Fruit fly (Drosophila melanogaster) whole organism, embryonic: ENCODE data around the gene CG17959.
A peak's percentile ranks its signal among the peaks of the same experiment; 100 is the strongest.

Source experiments
- CG2129 ChIP-seq: fragments of 200-800 bp; sonication (Bioruptor generic); IDR thresholded peaks from 2 replicates; pipeline ENCODE4 v1.3.6; 2022; ENCODE audit warnings: missing biosample characterization, missing genetic modification characterization; ENCODE audit not compliant: partially characterized antibody
- CG33557 ChIP-seq: fragments of 200-800 bp; sonication (Bioruptor generic); optimal IDR thresholded peaks from 2 replicates; lab custom pipeline; 2019; ENCODE audit warnings: missing biosample characterization, mild to moderate bottlenecking, missing genetic modification characterization, moderate library complexity
- Hr78 ChIP-seq, 2 experiments: fragments of 200-800 bp in 1 of 2; fragments of >200 bp in 1 of 2; sonication (Bioruptor generic) in 1 of 2; optimal IDR thresholded peaks; 2 replicates each; lab custom pipeline; 2017 to 2019; ENCODE audit warnings: missing biosample characterization in 2 of 2, missing genetic modification characterization in 2 of 2, mild to moderate bottlenecking in 1 of 2, moderate library complexity in 1 of 2
- Nf-YB ChIP-seq: fragments of 200-800 bp; sonication (Bioruptor generic); optimal IDR thresholded peaks from 3 replicates; lab custom pipeline; 2019; ENCODE audit warnings: missing biosample characterization, mild to moderate bottlenecking, missing genetic modification characterization, moderate library complexity
- Sin3A ChIP-seq: fragments of >200 bp; optimal IDR thresholded peaks from 2 replicates; lab custom pipeline; 2018
- onecut ChIP-seq: fragments of 200-800 bp; sonication (Bioruptor generic); IDR thresholded peaks from 2 replicates; pipeline ENCODE4 v1.3.6; 2022; ENCODE audit warnings: missing biosample characterization, missing genetic modification characterization
- twi ChIP-seq: fragments of 200-800 bp; optimal IDR thresholded peaks from 2 replicates; lab custom pipeline; 2019; ENCODE audit warnings: missing biosample characterization, mild to moderate bottlenecking, missing genetic modification characterization, moderate library complexity

dm6 chrX:2993098-2993773 lies 46.3 kb downstream of the CG17959 start:
- TF ChIP-seq onecut (GFP tag; lab: Robert Waterston, UW) (peak; percentile 4; the same call in 1 of the 2 replicates), twi (tag; lab: Kevin White, UChicago) (no peak), CG2129 (GFP tag; lab: Robert Waterston, UW) (no peak), CG33557 (no peak), Hr78 (GFP tag; optimal IDR thresholded peaks at IDR 0.05; lab: Kevin White, UChicago) (no peak), Sin3A (lab: Kevin White, UChicago) (no peak), Nf-YB (no peak)
